Worm (Caenorhabditis elegans): ENCODE results near the gene srsx-3.

ce11 chrV:7956218-7956617 lies 19.2 kb upstream of the srsx-3 start, which contains the start of gene pals-34:
- TF ChIP-seq unc-130 (tag; optimal IDR thresholded peaks at IDR 0.05) (no peak), mdl-1 (tag; optimal IDR thresholded peaks at IDR 0.05) (no peak), lin-13 (GFP tag; optimal IDR thresholded peaks at IDR 0.05) (no peak), elt-2 (tag; optimal IDR thresholded peaks at IDR 0.05) (no peak), lsy-2 (tag; optimal IDR thresholded peaks at IDR 0.05) (no peak), nhr-11 (tag; optimal IDR thresholded peaks at IDR 0.05) (no peak), sox-4 (tag; optimal IDR thresholded peaks at IDR 0.05) (no peak), aly-2 (tag; optimal IDR thresholded peaks at IDR 0.05) (no peak), nhr-28 (tag; optimal IDR thresholded peaks at IDR 0.05) (no peak), lir-3 (tag; optimal IDR thresholded peaks at IDR 0.05; ENCODE audit: poor library complexity) (no peak), blmp-1 (tag; optimal IDR thresholded peaks at IDR 0.05) (no peak), lin-39 (tag; optimal IDR thresholded peaks at IDR 0.05) (no peak), ztf-11 (tag; optimal IDR thresholded peaks at IDR 0.05) (no peak)
